Worm (Caenorhabditis elegans) whole organism, mixed stage, embryonic: ENCODE measurements around the gene srw-97.
"Not testable (repeated sequence)": the region's sequence is repeated elsewhere in the genome, so short reads cannot be mapped to it uniquely, and the experiment has no call there.

ENCODE experiments used
- M03D4.4 ChIP-seq: sonication (generic microtip); optimal IDR thresholded peaks from 2 replicates; lab custom pipeline; 2017; ENCODE audit warnings: mild to moderate bottlenecking, missing genetic modification characterization, missing compliant biosample characterization
- blmp-1 ChIP-seq: fragments of 150-350 bp; optimal IDR thresholded peaks from 2 replicates; lab custom pipeline; 2014; ENCODE audit warnings: missing biosample characterization, missing genetic modification characterization
- ceh-39 ChIP-seq: fragments of 150-350 bp; optimal IDR thresholded peaks from 2 replicates; lab custom pipeline; 2014; ENCODE audit warnings: missing biosample characterization, missing genetic modification characterization
- ceh-43 ChIP-seq: fragments of 200-800 bp; sonication (Bioruptor generic); optimal IDR thresholded peaks from 2 replicates; lab custom pipeline; 2018; ENCODE audit warnings: mild to moderate bottlenecking, missing genetic modification characterization, moderate library complexity, missing compliant biosample characterization
- ceh-83 ChIP-seq: fragments of 200-800 bp; sonication (Bioruptor generic); optimal IDR thresholded peaks from 2 replicates; lab custom pipeline; 2018; ENCODE audit warnings: mild to moderate bottlenecking, missing genetic modification characterization, missing compliant biosample characterization
- cnd-1 ChIP-seq: fragments of 200-800 bp; sonication (Bioruptor generic); optimal IDR thresholded peaks from 2 replicates; lab custom pipeline; 2018; ENCODE audit warnings: mild to moderate bottlenecking, missing genetic modification characterization, missing compliant biosample characterization
- drap-1 ChIP-seq: fragments of 200-800 bp; sonication (Bioruptor generic); optimal IDR thresholded peaks from 3 replicates; lab custom pipeline; 2018; ENCODE audit warnings: mild to moderate bottlenecking, missing genetic modification characterization, missing compliant biosample characterization
- elt-1 ChIP-seq: sonication (generic microtip); optimal IDR thresholded peaks from 2 replicates; lab custom pipeline; 2017; ENCODE audit warnings: missing genetic modification characterization, mild to moderate bottlenecking, missing compliant biosample characterization, antibody characterized with exemption, moderate library complexity, borderline replicate concordance; ENCODE audit not compliant: insufficient read depth
- ham-2 ChIP-seq: fragments of 200-800 bp; sonication (Bioruptor generic); optimal IDR thresholded peaks from 2 replicates; lab custom pipeline; 2018; ENCODE audit warnings: mild to moderate bottlenecking, missing genetic modification characterization, missing compliant biosample characterization
- hlh-1 ChIP-seq: fragments of 150-350 bp; optimal IDR thresholded peaks from 2 replicates; lab custom pipeline; 2014; ENCODE audit warnings: missing biosample characterization, missing genetic modification reagents, missing genetic modification characterization
- lin-13 ChIP-seq: fragments of 150-350 bp; optimal IDR thresholded peaks from 2 replicates; lab custom pipeline; 2014; ENCODE audit warnings: missing biosample characterization, missing genetic modification characterization
- lin-32 ChIP-seq: fragments of 200-800 bp; sonication (Bioruptor generic); optimal IDR thresholded peaks from 2 replicates; lab custom pipeline; 2018; ENCODE audit warnings: mild to moderate bottlenecking, missing genetic modification characterization, missing compliant biosample characterization
- lsy-2 ChIP-seq: fragments of 150-350 bp; optimal IDR thresholded peaks from 2 replicates; lab custom pipeline; 2014; ENCODE audit warnings: missing biosample characterization, missing genetic modification characterization
- mep-1 ChIP-seq: fragments of 150-350 bp; optimal IDR thresholded peaks from 2 replicates; lab custom pipeline; 2017; ENCODE audit warnings: missing biosample characterization, missing genetic modification reagents, missing genetic modification characterization, inconsistent platforms
- mls-2 ChIP-seq: sonication (generic microtip); optimal IDR thresholded peaks from 2 replicates; lab custom pipeline; 2016; ENCODE audit warnings: mild to moderate bottlenecking, missing genetic modification characterization, moderate library complexity, missing compliant biosample characterization
- nhr-12 ChIP-seq: fragments of 150-350 bp; optimal IDR thresholded peaks from 2 replicates; lab custom pipeline; 2014; ENCODE audit warnings: missing biosample characterization, missing genetic modification characterization
- nhr-2 ChIP-seq: fragments of 150-350 bp; optimal IDR thresholded peaks from 2 replicates; lab custom pipeline; 2014; ENCODE audit warnings: missing biosample characterization, missing genetic modification characterization
- nhr-237 ChIP-seq: fragments of 150-350 bp; optimal IDR thresholded peaks from 2 replicates; lab custom pipeline; 2014; ENCODE audit warnings: missing biosample characterization, missing genetic modification characterization
- pha-4 ChIP-seq: fragments of 150-350 bp; optimal IDR thresholded peaks from 2 replicates; lab custom pipeline; 2018; ENCODE audit warnings: missing biosample characterization, missing genetic modification reagents, missing genetic modification characterization
- sem-2 ChIP-seq: fragments of 200-800 bp; sonication (Bioruptor generic); optimal IDR thresholded peaks from 2 replicates; lab custom pipeline; 2018; ENCODE audit warnings: mild to moderate bottlenecking, missing genetic modification characterization, missing compliant biosample characterization
- snpc-4 ChIP-seq: fragments of 150-350 bp; optimal IDR thresholded peaks from 2 replicates; lab custom pipeline; 2014; ENCODE audit warnings: missing biosample characterization, missing genetic modification characterization
- sptf-1 ChIP-seq: sonication (generic microtip); optimal IDR thresholded peaks from 2 replicates; lab custom pipeline; 2017; ENCODE audit warnings: mild to moderate bottlenecking, missing genetic modification characterization, moderate library complexity, missing compliant biosample characterization
- tbx-8 ChIP-seq: fragments of 200-800 bp; sonication (Bioruptor generic); optimal IDR thresholded peaks from 2 replicates; lab custom pipeline; 2018; ENCODE audit warnings: mild to moderate bottlenecking, missing genetic modification characterization, moderate library complexity, missing compliant biosample characterization
- unc-120 ChIP-seq: sonication (generic microtip); optimal IDR thresholded peaks from 2 replicates; lab custom pipeline; 2017; ENCODE audit warnings: missing genetic modification characterization, missing compliant biosample characterization; ENCODE audit not compliant: poor library complexity, severe bottlenecking
- unc-39 ChIP-seq: fragments of 150-350 bp; optimal IDR thresholded peaks from 2 replicates; lab custom pipeline; 2014; ENCODE audit warnings: missing biosample characterization, missing genetic modification characterization
- unc-62 ChIP-seq: fragments of 150-350 bp; optimal IDR thresholded peaks from 2 replicates; lab custom pipeline; 2014; ENCODE audit warnings: missing biosample characterization, missing genetic modification reagents, missing genetic modification characterization
- zip-8 ChIP-seq: fragments of 150-350 bp; optimal IDR thresholded peaks from 2 replicates; lab custom pipeline; 2014; ENCODE audit warnings: missing biosample characterization, missing genetic modification characterization
- ztf-11 ChIP-seq: fragments of 150-350 bp; optimal IDR thresholded peaks from 2 replicates; lab custom pipeline; 2014; ENCODE audit warnings: missing biosample characterization, missing genetic modification characterization

The srw-97 gene

DNA sequence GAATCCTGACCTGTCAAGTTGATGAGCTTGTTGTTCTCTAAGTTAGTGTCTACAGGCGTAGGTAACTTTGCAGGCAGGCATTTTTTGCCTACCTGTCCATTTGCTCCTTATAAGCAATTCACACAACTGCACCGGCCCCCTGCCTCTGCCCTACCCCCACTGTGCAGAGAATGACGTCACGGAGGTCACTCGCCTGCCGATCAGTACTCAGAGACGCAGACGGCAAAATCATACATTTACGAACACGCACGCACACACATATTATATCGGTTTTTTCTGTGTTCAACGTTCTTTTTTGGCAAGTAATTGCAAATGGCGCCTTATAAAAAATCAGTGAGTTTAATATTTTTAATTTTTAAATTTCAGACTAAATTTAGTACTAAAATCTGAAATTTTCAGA is 5.3 kb downstream of the srw-97 start, which contains the start of gene duxl-1:
Gene duxl-1, plus strand, starts transcription at position 184 of the 400 bp plus-strand sequence.
- TF ChIP-seq mep-1 (tag; lab: Kevin White, UChicago): peak; percentile 10
- peak; percentile 21 for TF ChIP-seq cnd-1 (tag; lab: Kevin White, UChicago)
- TF ChIP-seq unc-62 (GFP tag; lab: Kevin White, UChicago): no peak
- peak; percentile 31 for TF ChIP-seq pha-4 (tag; lab: Kevin White, UChicago)
- TF ChIP-seq ceh-39: peak; percentile 93
- peak; percentile 45 for TF ChIP-seq ztf-11
- no peak for TF ChIP-seq tbx-8 (GFP tag; lab: Kevin White, UChicago)
- no peak for TF ChIP-seq ham-2 (GFP tag; lab: Kevin White, UChicago)
- TF ChIP-seq zip-8 (tag; lab: Kevin White, UChicago): peak; percentile 8
- TF ChIP-seq, all 35 proteins: peak for 6

DNA sequence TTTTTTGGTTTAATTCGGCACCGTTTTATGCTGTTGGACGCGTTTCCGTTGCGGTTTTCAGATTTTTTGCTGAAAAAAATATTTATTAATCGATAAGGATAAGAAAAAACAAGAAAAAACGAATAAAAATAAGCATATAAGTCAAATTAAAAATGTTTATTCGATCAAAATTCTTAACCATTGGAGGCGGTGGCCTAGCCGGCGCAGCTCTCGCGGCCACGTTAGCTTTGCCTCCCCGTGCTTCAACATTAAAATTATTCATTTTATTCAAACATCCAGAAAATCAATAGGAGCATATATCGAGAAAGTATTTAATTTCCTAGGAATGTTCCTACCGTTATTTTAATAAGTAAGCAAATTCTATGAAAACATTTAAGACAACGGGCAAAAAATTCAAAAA is 5.9 kb downstream of the srw-97 start, which contains the start of gene ZC204.14:
Gene ZC204.14, minus strand, starts transcription at position 69 of the 400 bp plus-strand sequence.
- TF ChIP-seq zip-8 (tag; lab: Kevin White, UChicago): no peak
- TF ChIP-seq ztf-11: no peak
- no peak for TF ChIP-seq drap-1 (GFP tag; lab: Kevin White, UChicago)
- TF ChIP-seq nhr-2 (tag; lab: Kevin White, UChicago): no peak
- no peak for TF ChIP-seq cnd-1 (tag; lab: Kevin White, UChicago)
- TF ChIP-seq lsy-2 (tag; lab: Kevin White, UChicago): no peak
- TF ChIP-seq blmp-1: no peak
- TF ChIP-seq ceh-83 (GFP tag; lab: Kevin White, UChicago): no peak
- no peak for TF ChIP-seq mls-2 (tag; lab: Kevin White, UChicago)
- TF ChIP-seq unc-120 (tag; lab: Kevin White, UChicago): no peak
- no peak for TF ChIP-seq sem-2 (GFP tag; lab: Kevin White, UChicago)
- no peak for TF ChIP-seq lin-32 (GFP tag; lab: Kevin White, UChicago)
- no peak for TF ChIP-seq lin-13 (tag; lab: Kevin White, UChicago)
- TF ChIP-seq hlh-1 (tag; lab: Kevin White, UChicago): no peak
- no peak for TF ChIP-seq elt-1 (tag; lab: Kevin White, UChicago)
- TF ChIP-seq sptf-1 (tag; lab: Kevin White, UChicago): no peak
- no peak for TF ChIP-seq unc-62 (GFP tag; lab: Kevin White, UChicago)
- TF ChIP-seq, all 35 proteins: peak for 0

DNA sequence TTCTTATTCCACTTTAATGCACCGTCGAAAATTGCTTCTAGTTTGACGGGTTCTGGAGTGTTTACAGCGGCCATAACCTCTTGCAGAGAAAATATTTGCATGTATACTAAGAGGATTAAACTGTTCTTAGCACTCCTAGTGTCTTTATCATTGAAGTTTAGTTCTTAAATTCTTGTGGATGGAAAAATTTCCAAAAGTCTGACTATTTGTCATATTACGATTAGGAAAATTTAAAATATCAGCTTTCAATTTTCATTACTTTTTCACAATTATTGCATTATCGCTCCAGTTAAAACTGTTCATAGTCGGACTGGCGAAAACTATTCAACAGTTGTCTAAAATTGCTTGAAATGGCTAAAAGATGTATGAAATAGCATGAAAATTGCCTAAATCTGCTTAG is 7.9 kb downstream of the srw-97 start, which contains the start of gene ZC204.13:
Gene ZC204.13, minus strand, starts transcription at position 101 of the 400 bp plus-strand sequence.
- TF ChIP-seq M03D4.4, unc-39, pha-4 (tag; lab: Kevin White, UChicago): not testable (repeated sequence)

- TF ChIP-seq nhr-12: no peak
- no peak for TF ChIP-seq snpc-4
These were observed 11.6 kb downstream of the srw-97 start, which contains the start of gene ZC204.12 for ce11 chrII:1657202-1657601. Gene ZC204.12 (minus strand): TSS chrII:1657302.

DNA sequence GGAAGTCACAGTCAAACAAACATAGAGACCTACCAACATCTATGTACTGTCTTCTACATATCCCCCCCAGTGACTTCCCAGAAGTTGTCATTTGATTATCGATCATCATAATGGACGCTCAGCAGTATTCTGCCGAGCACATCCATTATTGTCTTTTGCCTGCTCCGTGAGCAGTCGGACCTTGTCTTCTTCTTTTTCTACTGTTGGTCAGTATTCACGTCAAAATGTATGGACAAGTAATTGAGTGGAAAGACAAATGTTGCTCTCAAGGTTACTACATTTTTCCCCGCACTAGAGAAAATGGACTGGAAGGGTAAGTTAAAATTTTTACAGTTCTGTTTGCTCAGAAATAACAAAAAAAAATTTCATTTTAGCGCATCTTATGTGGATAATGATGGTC is 13.9 kb downstream of the srw-97 start, which contains the start of gene btb-12:
Gene btb-12, plus strand, starts transcription at position 301 of the 400 bp plus-strand sequence.
- TF ChIP-seq ceh-39 (peak; percentile 6), mep-1 (tag; lab: Kevin White, UChicago) (no peak), lin-13 (tag; lab: Kevin White, UChicago) (no peak)

- TF ChIP-seq ceh-43 (GFP tag; lab: Kevin White, UChicago) (no peak), nhr-237 (tag; lab: Kevin White, UChicago) (no peak), nhr-12 (no peak), M03D4.4 (tag; lab: Kevin White, UChicago) (no peak), nhr-2 (tag; lab: Kevin White, UChicago) (no peak), ceh-39 (no peak)
These were observed 15.4 kb downstream of the srw-97 start, which contains the start of gene fbxb-15 for ce11 chrII:1653397-1653796. Gene fbxb-15 (minus strand): TSS chrII:1653497.
